Worm (Caenorhabditis elegans): ENCODE results near the gene T01D1.5.

Gene T01D1.5

DNA sequence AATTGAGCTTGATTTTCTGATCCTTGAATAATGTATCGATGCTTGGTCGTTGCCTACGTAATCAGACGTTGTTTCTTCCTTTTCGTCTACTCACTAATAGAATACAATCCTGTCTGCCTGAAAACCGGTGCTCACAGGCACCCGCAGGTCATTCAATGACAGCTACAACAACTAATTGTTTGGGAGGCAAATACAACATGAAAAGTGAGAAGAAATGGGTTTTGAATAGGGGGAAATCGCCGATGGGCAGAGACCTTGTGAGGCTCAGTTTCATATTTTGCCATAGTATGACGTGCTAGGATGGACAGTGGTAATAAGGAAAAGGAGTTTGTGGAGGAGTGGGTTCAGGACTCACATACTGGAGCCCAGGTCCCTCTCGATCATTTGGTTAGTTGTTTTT is 7.8 kb upstream of the T01D1.5 start, which contains the start of gene chs-2:
Gene chs-2, plus strand, starts transcription at position 301 of the 400 bp plus-strand sequence.
- TF ChIP-seq C38D4.7 (GFP tag; optimal IDR thresholded peaks at IDR 0.05) = no peak
- TF ChIP-seq odd-2 (tag; optimal IDR thresholded peaks at IDR 0.05) = no peak
- TF ChIP-seq hlh-15 (tag; optimal IDR thresholded peaks at IDR 0.05) = no peak
- no peak for TF ChIP-seq syd-9 (tag; optimal IDR thresholded peaks at IDR 0.05)
- no peak for TF ChIP-seq madf-2 (tag; optimal IDR thresholded peaks at IDR 0.05)
- TF ChIP-seq elt-4 (tag; optimal IDR thresholded peaks at IDR 0.05) = no peak
- no peak for TF ChIP-seq pat-9 (tag; optimal IDR thresholded peaks at IDR 0.05)
- TF ChIP-seq hlh-13 (GFP tag; optimal IDR thresholded peaks at IDR 0.05) = no peak
- TF ChIP-seq unc-55 (GFP tag; optimal IDR thresholded peaks at IDR 0.05) = no peak
- no peak for TF ChIP-seq hlh-8 (tag; optimal IDR thresholded peaks at IDR 0.05)
- TF ChIP-seq dve-1 (tag; optimal IDR thresholded peaks at IDR 0.05) = no peak
- no peak for TF ChIP-seq F13H6.1 (tag; optimal IDR thresholded peaks at IDR 0.05)
- no peak for TF ChIP-seq ets-4 (tag; optimal IDR thresholded peaks at IDR 0.05)
- TF ChIP-seq ceh-6 (GFP tag; optimal IDR thresholded peaks at IDR 0.05) = no peak
- no peak for TF ChIP-seq che-1 (tag; optimal IDR thresholded peaks at IDR 0.05)
- TF ChIP-seq tbx-2 (tag; optimal IDR thresholded peaks at IDR 0.05) = no peak

DNA sequence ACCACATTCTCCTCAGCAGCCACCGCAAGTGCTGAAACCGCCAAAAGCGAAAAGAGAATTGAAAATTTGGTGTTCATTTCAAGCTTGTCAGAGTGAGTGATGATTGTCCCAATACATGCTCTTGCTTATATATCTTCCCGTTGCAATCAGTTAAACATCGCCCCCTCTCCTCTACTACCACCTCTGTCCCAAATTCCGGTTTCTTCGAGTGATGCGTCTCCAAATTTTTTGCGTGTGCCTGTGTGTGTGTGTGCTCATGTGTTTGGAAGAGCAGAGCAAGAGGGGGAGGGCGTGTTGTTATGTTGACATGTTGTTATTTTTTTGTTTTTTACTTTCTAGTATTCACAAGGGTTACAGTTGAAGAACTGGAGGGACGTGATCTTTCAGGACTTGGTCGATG is 5.6 kb upstream of the T01D1.5 start, which contains the start of gene abu-11:
Gene abu-11, minus strand, starts transcription at position 101 of the 400 bp plus-strand sequence.
- no peak for TF ChIP-seq fkh-10 (GFP tag; optimal IDR thresholded peaks at IDR 0.05)
- no peak for TF ChIP-seq pat-9 (tag; optimal IDR thresholded peaks at IDR 0.05)
- TF ChIP-seq pha-4 (tag; optimal IDR thresholded peaks at IDR 0.05) = no peak
- TF ChIP-seq pqm-1 (tag; optimal IDR thresholded peaks at IDR 0.05) = no peak
- TF ChIP-seq nhr-232 (tag; optimal IDR thresholded peaks at IDR 0.05) = no peak
- no peak for TF ChIP-seq unc-3 (GFP tag; conservative IDR thresholded peaks at IDR 0.05)
- no peak for TF ChIP-seq unc-3 (tag; optimal IDR thresholded peaks at IDR 0.05)
- no peak for TF ChIP-seq ahr-1 (tag; optimal IDR thresholded peaks at IDR 0.05)
- TF ChIP-seq elt-4 (tag; optimal IDR thresholded peaks at IDR 0.05) = no peak
- no peak for TF ChIP-seq ceh-30 (tag; optimal IDR thresholded peaks at IDR 0.05)
- no peak for TF ChIP-seq unc-55 (GFP tag; optimal IDR thresholded peaks at IDR 0.05)
- TF ChIP-seq zip-5 (tag; optimal IDR thresholded peaks at IDR 0.05) = no peak
- no peak for TF ChIP-seq ref-2 (tag; optimal IDR thresholded peaks at IDR 0.05)
- no peak for TF ChIP-seq C08G9.2 (tag; optimal IDR thresholded peaks at IDR 0.05)
- TF ChIP-seq unc-86 (tag; optimal IDR thresholded peaks at IDR 0.05) = no peak

ce11 chrII:192584-192983 is 3.7 kb upstream of the T01D1.5 start:
- TF ChIP-seq ceh-19 (GFP tag; optimal IDR thresholded peaks at IDR 0.05) = no peak
- no peak for TF ChIP-seq gmeb-2 (tag; optimal IDR thresholded peaks at IDR 0.05)
- no peak for TF ChIP-seq pax-1 (tag; optimal IDR thresholded peaks at IDR 0.05)
- no peak for TF ChIP-seq ttx-3 (tag; optimal IDR thresholded peaks at IDR 0.05)
- no peak for TF ChIP-seq ref-2 (tag; optimal IDR thresholded peaks at IDR 0.05)
- no peak for TF ChIP-seq ceh-31 (tag; optimal IDR thresholded peaks at IDR 0.05)
- no peak for TF ChIP-seq Y22D7AL.16 (tag; optimal IDR thresholded peaks at IDR 0.05)
- TF ChIP-seq ceh-18 (tag; optimal IDR thresholded peaks at IDR 0.05) = no peak

- TF ChIP-seq elt-2 (tag; optimal IDR thresholded peaks at IDR 0.05) (peak; percentile 70), fax-1 (tag; optimal IDR thresholded peaks at IDR 0.05) (no peak)
Measured at ce11 chrII:186504-186903, 2.4 kb downstream of the T01D1.5 start, which contains the start of gene T01D1.8. T01D1.8 (plus strand) TSS chrII:186739.

ce11 chrII:178993-179392 is 9.9 kb downstream of the T01D1.5 start, which contains the start of gene T01D1.4:
T01D1.4 (minus strand) TSS chrII:179093.
- TF ChIP-seq ttx-3 (tag; optimal IDR thresholded peaks at IDR 0.05) = no peak
- TF ChIP-seq F13H6.1 (tag; optimal IDR thresholded peaks at IDR 0.05) = no peak
- no peak for TF ChIP-seq ceh-2 (tag; optimal IDR thresholded peaks at IDR 0.05)
- no peak for TF ChIP-seq elt-4 (tag; optimal IDR thresholded peaks at IDR 0.05)
- no peak for TF ChIP-seq ceh-34 (tag; optimal IDR thresholded peaks at IDR 0.05)

All from whole organism, late embryonic.